Fruit fly (Drosophila melanogaster) whole organism, adult: ENCODE results near the gene Pgm1.

ENCODE experiments used
- CG11617 ChIP-seq: fragments of 200-800 bp; sonication (Bioruptor generic); optimal IDR thresholded peaks from 2 replicates; lab custom pipeline; 2017; ENCODE audit warnings: mild to moderate bottlenecking, missing biosample characterization, missing genetic modification reagents, missing genetic modification characterization
- CG7045 ChIP-seq: fragments of 200-800 bp; sonication (Bioruptor generic); optimal IDR thresholded peaks from 2 replicates; lab custom pipeline; 2017; ENCODE audit warnings: missing biosample characterization, mild to moderate bottlenecking, missing genetic modification characterization
- CG7101 ChIP-seq: fragments of 200-800 bp; sonication (Bioruptor generic); optimal IDR thresholded peaks from 2 replicates; lab custom pipeline; 2018; ENCODE audit warnings: missing biosample characterization, mild to moderate bottlenecking, missing genetic modification characterization, moderate library complexity
- toe ChIP-seq: fragments of 200-800 bp; sonication (Bioruptor generic); optimal IDR thresholded peaks from 2 replicates; lab custom pipeline; 2016; ENCODE audit warnings: missing biosample characterization, missing genetic modification characterization

DNA sequence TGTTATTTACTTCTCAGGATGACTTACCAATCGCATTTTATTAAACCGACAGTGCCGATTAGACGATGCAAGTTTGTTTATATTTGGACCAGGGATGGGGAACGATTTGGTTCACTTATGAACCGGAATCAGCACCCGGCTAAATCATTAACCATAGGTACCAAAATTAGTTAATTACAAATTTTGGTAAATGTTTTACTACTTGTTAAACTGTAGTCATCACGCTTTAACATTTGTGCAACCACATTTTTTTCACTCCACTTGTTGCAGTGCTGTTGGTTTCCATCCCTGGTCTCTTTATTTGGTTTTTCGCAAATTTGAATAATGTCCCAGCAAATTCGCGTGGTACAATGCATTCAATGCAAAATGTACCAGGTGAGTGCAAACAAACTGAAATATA, 22.8 kb downstream of the Pgm1 start, which contains the start of the genes IntS9 and CG43295:
- TF ChIP-seq CG7045 (GFP tag; lab: Kevin White, UChicago) (peak; percentile 45), CG7101 (tag; lab: Kevin White, UChicago) (peak; percentile 80), CG11617 (GFP tag; lab: Kevin White, UChicago) (peak; percentile 78), toe (GFP tag; lab: Kevin White, UChicago) (peak; percentile 85)
